Worm (Caenorhabditis elegans) whole organism, L4/young adult: ENCODE measurements around the gene scl-21.

ENCODE experiments used
- W03F9.2 ChIP-seq: fragments of 150-350 bp; optimal IDR thresholded peaks from 2 replicates; lab custom pipeline; 2014; ENCODE audit warnings: missing biosample characterization, missing genetic modification characterization
- him-1 ChIP-seq: sonication (generic microtip); optimal IDR thresholded peaks from 2 replicates; lab custom pipeline; 2016; ENCODE audit warnings: missing genotype, missing genetic modification reagents, missing genetic modification characterization, missing compliant biosample characterization

- no peak for TF ChIP-seq W03F9.2 (tag; lab: Kevin White, UChicago)
- no peak for TF ChIP-seq him-1
Observed at ce11 chrV:19495145-19495544, 342 bp downstream of the scl-21 start.
